Worm (Caenorhabditis elegans): Measurements from ENCODE around the gene C26E1.1.

The C26E1.1 gene

ce11 chrV:13297220-13297619 lies at the start of gene C26E1.1:
Gene C26E1.1, plus strand, starts transcription at chrV:13297520.
- TF ChIP-seq unc-62 (GFP tag; optimal IDR thresholded peaks at IDR 0.05): no peak

- no peak for TF ChIP-seq unc-62 (GFP tag; optimal IDR thresholded peaks at IDR 0.05)
These were observed 47.9 kb upstream of the C26E1.1 start, which contains the start of gene odr-3 for ce11 chrV:13249436-13249835. Gene odr-3, minus strand, starts transcription at chrV:13249536.

ce11 chrV:13252862-13253261 lies 44.5 kb upstream of the C26E1.1 start:
- TF ChIP-seq unc-62 (GFP tag; optimal IDR thresholded peaks at IDR 0.05): no peak

ce11 chrV:13258909-13259361 lies 38.4 kb upstream of the C26E1.1 start, which contains the start of gene C34D1.4:
Gene C34D1.4, minus strand, starts transcription at chrV:13259311.
- no peak for TF ChIP-seq unc-62 (GFP tag; optimal IDR thresholded peaks at IDR 0.05)

- TF ChIP-seq unc-62 (GFP tag; optimal IDR thresholded peaks at IDR 0.05): no peak
These were observed 37.8 kb upstream of the C26E1.1 start for ce11 chrV:13259527-13259926.

- TF ChIP-seq unc-62 (GFP tag; optimal IDR thresholded peaks at IDR 0.05): no peak
These were observed 34.5 kb upstream of the C26E1.1 start for ce11 chrV:13262781-13263318.

- no peak for TF ChIP-seq unc-62 (GFP tag; optimal IDR thresholded peaks at IDR 0.05)
These were observed 33.1 kb upstream of the C26E1.1 start, which contains the start of gene zip-5 for ce11 chrV:13264245-13264644. Gene zip-5, plus strand, starts transcription at chrV:13264545.

- no peak for TF ChIP-seq unc-62 (GFP tag; optimal IDR thresholded peaks at IDR 0.05)
These were observed 31.7 kb upstream of the C26E1.1 start for ce11 chrV:13265628-13266027.

ce11 chrV:13266630-13267029 lies 30.7 kb upstream of the C26E1.1 start:
- TF ChIP-seq unc-62 (GFP tag; optimal IDR thresholded peaks at IDR 0.05): no peak

- TF ChIP-seq unc-62 (GFP tag; optimal IDR thresholded peaks at IDR 0.05): no peak
These were observed 29.3 kb upstream of the C26E1.1 start for ce11 chrV:13268032-13268431.

ce11 chrV:13269228-13269630 lies 28.1 kb upstream of the C26E1.1 start:
- no peak for TF ChIP-seq unc-62 (GFP tag; optimal IDR thresholded peaks at IDR 0.05)

ce11 chrV:13272275-13272674 lies 25.0 kb upstream of the C26E1.1 start:
- TF ChIP-seq unc-62 (GFP tag; optimal IDR thresholded peaks at IDR 0.05): no peak

ce11 chrV:13273302-13273701 lies 24.0 kb upstream of the C26E1.1 start:
- TF ChIP-seq unc-62 (GFP tag; optimal IDR thresholded peaks at IDR 0.05): no peak

- no peak for TF ChIP-seq unc-62 (GFP tag; optimal IDR thresholded peaks at IDR 0.05)
These were observed 22.7 kb upstream of the C26E1.1 start for ce11 chrV:13274615-13275014.

- no peak for TF ChIP-seq unc-62 (GFP tag; optimal IDR thresholded peaks at IDR 0.05)
These were observed 21.4 kb upstream of the C26E1.1 start, which contains the start of gene F32F2.4 for ce11 chrV:13275959-13276358. Gene F32F2.4, plus strand, starts transcription at chrV:13276259.

- TF ChIP-seq unc-62 (GFP tag; optimal IDR thresholded peaks at IDR 0.05): no peak
These were observed 16.9 kb upstream of the C26E1.1 start for ce11 chrV:13280382-13280781.

ce11 chrV:13282958-13283357 lies 14.4 kb upstream of the C26E1.1 start:
- no peak for TF ChIP-seq unc-62 (GFP tag; optimal IDR thresholded peaks at IDR 0.05)

- no peak for TF ChIP-seq unc-62 (GFP tag; optimal IDR thresholded peaks at IDR 0.05)
These were observed 12.0 kb upstream of the C26E1.1 start for ce11 chrV:13285284-13285683.

Measured in whole organism, dauer.